Fruit fly (Drosophila melanogaster): ENCODE measurements around the gene CG6790.

DNA sequence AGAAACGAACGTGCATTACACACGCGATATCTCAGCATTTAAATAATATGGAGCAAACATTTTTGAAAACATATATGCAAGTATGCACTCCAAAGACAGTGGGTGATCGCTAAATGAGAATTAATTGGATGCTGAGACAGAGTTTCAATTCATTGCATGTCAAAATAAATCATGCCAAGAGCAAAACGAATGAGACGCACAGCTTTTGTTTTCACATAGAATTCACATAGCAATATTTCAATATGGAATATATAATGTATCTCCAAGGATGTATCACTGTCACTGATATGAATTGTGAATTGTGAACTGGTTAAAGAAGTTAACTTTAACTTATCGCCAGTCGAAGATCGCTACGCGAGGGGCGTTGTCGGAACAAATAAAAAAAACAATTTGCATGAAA, 36.0 kb upstream of the CG6790 start:
- TF ChIP-seq toe (GFP tag; optimal IDR thresholded peaks at IDR 0.05) (no peak), Clk (GFP tag; optimal IDR thresholded peaks at IDR 0.05) (no peak), Hr96 (GFP tag; optimal IDR thresholded peaks at IDR 0.05) (no peak), cnc (optimal IDR thresholded peaks at IDR 0.05) (no peak), kay (GFP tag; ENCODE audit: borderline replicate concordance) (no peak), CG5204 (GFP tag; optimal IDR thresholded peaks at IDR 0.05) (no peak), CG7101 (tag; optimal IDR thresholded peaks at IDR 0.05) (no peak), cic (GFP tag; optimal IDR thresholded peaks at IDR 0.05) (no peak), CG7045 (GFP tag; optimal IDR thresholded peaks at IDR 0.05) (no peak), CG14711 (tag; optimal IDR thresholded peaks at IDR 0.05) (peak; percentile 40), CG1620 (GFP tag; optimal IDR thresholded peaks at IDR 0.05) (no peak), CG12768 (GFP tag; optimal IDR thresholded peaks at IDR 0.05) (no peak), Crg-1 (GFP tag; optimal IDR thresholded peaks at IDR 0.05) (no peak), CG11617 (GFP tag; optimal IDR thresholded peaks at IDR 0.05) (no peak)
